Worm (Caenorhabditis elegans): ENCODE measurements around the gene imb-2.
"Not testable (repeated sequence)": the region's sequence is repeated elsewhere in the genome, so short reads cannot be mapped to it uniquely, and the experiment has no call there.

Gene imb-2

ce11 chrII:14321225-14321624, 44.3 kb upstream of the imb-2 start:
- TF ChIP-seq nhr-67 (tag; optimal IDR thresholded peaks at IDR 0.05) (no peak), ZK546.5 (tag; optimal IDR thresholded peaks at IDR 0.05) (no peak), egl-27 (tag; optimal IDR thresholded peaks at IDR 0.05) (no peak), fos-1 (tag; optimal IDR thresholded peaks at IDR 0.05) (no peak), egl-5 (tag; optimal IDR thresholded peaks at IDR 0.05) (no peak)

- not testable (repeated sequence) for TF ChIP-seq unc-39, daf-12, ceh-16 (tag; optimal IDR thresholded peaks at IDR 0.05)
These were observed 21.3 kb upstream of the imb-2 start, which contains the start of gene ddl-3 for ce11 chrII:14344166-14344565. TSS of gene ddl-3 (minus strand) at chrII:14344454.

ce11 chrII:14346243-14346642, 19.3 kb upstream of the imb-2 start, which contains the start of gene Y54G11A.9:
TSS of gene Y54G11A.9 (minus strand) at chrII:14346438.
- TF ChIP-seq elt-3, tbx-2, nhr-25 (tag; optimal IDR thresholded peaks at IDR 0.05): not testable (repeated sequence)

ce11 chrII:14349356-14349923, 16.1 kb upstream of the imb-2 start, which contains the start of the genes Y54G11A.17, lin-7 and elof-1:
TSS of gene Y54G11A.17 (minus strand) at chrII:14349406.
TSS of gene lin-7 (minus strand) at chrII:14349406.
TSS of gene elof-1 (plus strand) at chrII:14349738.
- TF ChIP-seq ztf-11 (tag; optimal IDR thresholded peaks at IDR 0.05) (no peak), aly-2 (tag; optimal IDR thresholded peaks at IDR 0.05) (no peak), elt-2 (tag; optimal IDR thresholded peaks at IDR 0.05) (peak; percentile 46), lin-15B (tag; optimal IDR thresholded peaks at IDR 0.05) (peak; percentile 92), elt-1 (tag; optimal IDR thresholded peaks at IDR 0.05) (no peak), pqm-1 (tag; optimal IDR thresholded peaks at IDR 0.05) (peak; percentile 80), nhr-237 (tag; optimal IDR thresholded peaks at IDR 0.05) (no peak), fos-1 (tag; optimal IDR thresholded peaks at IDR 0.05) (no peak), nhr-77 (tag; optimal IDR thresholded peaks at IDR 0.05) (peak; percentile 55), hmg-11 (tag; optimal IDR thresholded peaks at IDR 0.05) (peak; percentile 92), ama-1 (optimal IDR thresholded peaks at IDR 0.05) (peak; percentile 92), ceh-82 (tag; optimal IDR thresholded peaks at IDR 0.05) (no peak), eor-1 (tag; optimal IDR thresholded peaks at IDR 0.05) (no peak), daf-12 (tag; optimal IDR thresholded peaks at IDR 0.05) (no peak), unc-62 (GFP tag; optimal IDR thresholded peaks at IDR 0.05) (no peak), lsy-12 (tag; optimal IDR thresholded peaks at IDR 0.05) (peak; percentile 78), skn-1 (tag; optimal IDR thresholded peaks at IDR 0.05) (peak; percentile 77), nhr-28 (tag; optimal IDR thresholded peaks at IDR 0.05) (no peak), tbx-2 (tag; optimal IDR thresholded peaks at IDR 0.05) (peak; percentile 23), jun-1 (tag; optimal IDR thresholded peaks at IDR 0.05) (peak; percentile 68), ceh-9 (tag; optimal IDR thresholded peaks at IDR 0.05) (no peak), nhr-43 (tag; optimal IDR thresholded peaks at IDR 0.05; ENCODE audit: poor library complexity, severe bottlenecking) (peak; percentile 51), mdl-1 (tag; optimal IDR thresholded peaks at IDR 0.05) (no peak), elt-3 (tag; optimal IDR thresholded peaks at IDR 0.05) (no peak), zag-1 (tag; optimal IDR thresholded peaks at IDR 0.05) (no peak), nhr-12 (tag; optimal IDR thresholded peaks at IDR 0.05) (no peak), pha-4 (tag; optimal IDR thresholded peaks at IDR 0.05) (peak; percentile 95), fkh-2 (tag; optimal IDR thresholded peaks at IDR 0.05) (no peak), nhr-23 (tag; optimal IDR thresholded peaks at IDR 0.05) (peak; percentile 88), nhr-67 (tag; optimal IDR thresholded peaks at IDR 0.05) (peak; percentile 21), ZK546.5 (tag; optimal IDR thresholded peaks at IDR 0.05) (peak; percentile 85), fkh-10 (GFP tag; optimal IDR thresholded peaks at IDR 0.05) (peak; percentile 63), egl-27 (tag; optimal IDR thresholded peaks at IDR 0.05) (no peak), mml-1 (tag; optimal IDR thresholded peaks at IDR 0.05) (no peak), ceh-16 (tag; optimal IDR thresholded peaks at IDR 0.05) (no peak), egl-5 (tag; optimal IDR thresholded peaks at IDR 0.05) (peak; percentile 97), snpc-4 (tag; optimal IDR thresholded peaks at IDR 0.05) (peak; percentile 91), nhr-76 (tag; optimal IDR thresholded peaks at IDR 0.05) (peak; percentile 9), nhr-11 (tag; optimal IDR thresholded peaks at IDR 0.05) (no peak), nfya-1 (tag; optimal IDR thresholded peaks at IDR 0.05; ENCODE audit: insufficient read depth) (peak; percentile 99), nhr-25 (tag; optimal IDR thresholded peaks at IDR 0.05) (peak; percentile 81), ceh-28 (tag; optimal IDR thresholded peaks at IDR 0.05) (peak; percentile 31), R02D3.7 (tag; optimal IDR thresholded peaks at IDR 0.05) (peak; percentile 32), lin-39 (tag; optimal IDR thresholded peaks at IDR 0.05) (peak; percentile 98), sea-2 (GFP tag; optimal IDR thresholded peaks at IDR 0.05) (no peak)

Data from whole organism, L3 larva.